Fruit fly (Drosophila melanogaster): Measurements from ENCODE around the gene CG17328.

Gene CG17328

DNA sequence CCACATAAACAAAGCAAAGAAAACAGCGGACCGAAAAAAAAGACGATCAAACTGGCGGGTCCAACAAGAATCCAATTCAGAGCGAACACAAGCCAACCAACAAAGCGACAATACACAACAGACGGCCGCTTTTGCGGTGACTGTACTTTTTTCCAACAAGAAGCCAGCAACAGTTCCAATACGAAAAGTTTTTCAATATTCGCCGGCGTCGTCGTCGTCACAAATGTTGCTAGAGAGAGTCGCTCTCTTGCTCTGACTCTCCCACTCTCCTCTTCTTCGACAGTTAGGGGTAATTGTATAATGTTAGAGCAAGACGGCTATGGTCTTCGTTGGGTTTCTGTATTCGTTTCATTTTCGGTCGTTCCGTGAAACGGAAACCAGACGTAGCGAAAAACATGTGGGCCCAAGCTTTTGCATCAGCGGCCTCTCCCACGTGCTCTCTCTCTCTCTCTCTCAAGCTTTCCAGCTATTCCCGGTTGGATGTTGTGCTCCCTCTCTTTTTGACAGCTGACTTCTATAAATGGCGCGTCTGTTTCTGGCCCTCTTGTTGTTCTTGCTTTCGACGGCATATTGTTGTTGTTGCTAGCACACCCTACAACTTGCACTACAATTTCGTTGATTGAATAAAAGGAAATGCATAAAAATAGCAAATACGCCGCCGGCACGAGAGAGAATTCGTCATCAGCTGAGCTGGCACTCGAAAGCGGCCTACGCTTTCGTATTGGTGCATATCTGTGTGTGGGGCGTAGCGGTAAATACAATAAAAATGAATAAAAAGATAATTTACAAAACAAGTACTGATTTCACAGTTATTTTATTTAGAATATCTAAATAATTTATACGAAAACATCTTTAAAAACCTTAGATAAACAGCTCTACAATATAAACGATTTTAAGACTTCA is 30.3 kb upstream of the CG17328 start (continued):
- TF ChIP-seq zfh1 (GFP tag; IDR thresholded peaks at IDR 0.05) (no peak), ERR (GFP tag; optimal IDR thresholded peaks at IDR 0.05) (peak; percentile 43), psq (GFP tag; optimal IDR thresholded peaks at IDR 0.05) (peak; percentile 16), Side (GFP tag; optimal IDR thresholded peaks at IDR 0.05) (peak; percentile 80), ind (GFP tag; optimal IDR thresholded peaks at IDR 0.05) (no peak), CG2129 (GFP tag; IDR thresholded peaks at IDR 0.05; ENCODE audit: partially characterized antibody) (no peak), Stat92E (GFP tag; optimal IDR thresholded peaks at IDR 0.05) (no peak), Dref (GFP tag; IDR thresholded peaks at IDR 0.05) (no peak), kay (GFP tag; optimal IDR thresholded peaks at IDR 0.05) (no peak), Taf1 (GFP tag; IDR thresholded peaks at IDR 0.05) (no peak), Fer1 (GFP tag; optimal IDR thresholded peaks at IDR 0.05) (peak; percentile 97), Blimp-1 (GFP tag; optimal IDR thresholded peaks at IDR 0.05) (peak; percentile 5), ato (GFP tag; IDR thresholded peaks at IDR 0.05; ENCODE audit: partially characterized antibody) (no peak), D19B (GFP tag; optimal IDR thresholded peaks at IDR 0.05) (peak; percentile 15), CG8089 (GFP tag; optimal IDR thresholded peaks at IDR 0.05) (peak; percentile 29), Deaf1 (tag; optimal IDR thresholded peaks at IDR 0.05) (peak; percentile 73), CG10979 (tag; optimal IDR thresholded peaks at IDR 0.05) (peak; percentile 36)

DNA sequence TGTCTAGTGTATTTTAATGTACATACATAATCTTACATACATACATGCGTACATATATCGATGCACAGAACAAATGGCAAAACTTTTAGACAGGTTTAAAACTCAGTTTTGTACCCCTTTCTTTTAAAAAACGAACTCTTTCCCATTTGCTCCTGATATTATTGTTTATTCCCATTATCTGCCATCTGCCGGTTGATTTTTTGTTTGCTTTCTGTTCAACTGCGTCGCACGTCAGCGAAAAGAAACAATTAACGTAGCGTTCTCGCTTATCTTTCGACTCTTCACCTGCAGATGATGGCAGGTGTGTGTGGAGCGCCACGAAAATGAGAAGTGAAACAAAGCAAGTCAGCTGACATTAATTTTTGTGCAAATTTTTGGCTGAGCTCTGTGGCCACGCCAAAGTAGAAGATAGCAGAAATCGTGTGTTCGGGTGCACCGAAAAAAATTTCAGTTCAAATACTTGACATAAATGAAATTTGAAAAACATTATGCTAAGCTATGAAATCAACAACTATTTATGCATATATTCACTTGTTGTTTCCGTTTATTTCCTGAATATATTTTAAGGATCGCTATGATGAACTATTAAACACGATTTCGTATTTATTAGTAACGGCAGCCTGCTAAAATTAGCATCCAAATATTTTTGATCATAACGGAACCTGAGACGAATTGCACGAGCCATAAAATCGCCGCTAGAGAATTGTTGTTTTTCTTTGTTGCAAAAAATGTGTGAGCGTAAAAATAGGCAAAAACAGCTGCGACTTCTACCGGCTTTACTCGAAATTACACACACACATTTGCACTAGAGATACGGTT is 28.9 kb upstream of the CG17328 start:
- peak in 1 of 2 experiments; percentile 3 for TF ChIP-seq Hr51 (GFP tag; optimal IDR thresholded peaks at IDR 0.05)
- TF ChIP-seq CG18262 (tag; optimal IDR thresholded peaks at IDR 0.05), result no peak
- peak in 1 of 2 experiments; percentile 46 for TF ChIP-seq tll (GFP tag; optimal IDR thresholded peaks at IDR 0.05)
- TF ChIP-seq CG2120 (GFP tag; optimal IDR thresholded peaks at IDR 0.05), result peak; percentile 67
- peak; percentile 0 for TF ChIP-seq Blimp-1 (GFP tag; optimal IDR thresholded peaks at IDR 0.05)
- TF ChIP-seq pan (optimal IDR thresholded peaks at IDR 0.05), result no peak
- TF ChIP-seq pan (GFP tag; optimal IDR thresholded peaks at IDR 0.05 in 1 of 2, IDR thresholded peaks at IDR 0.05 in 1 of 2), result no peak
- no peak for TF ChIP-seq sc (optimal IDR thresholded peaks at IDR 0.05)
- TF ChIP-seq sc (GFP tag; optimal IDR thresholded peaks at IDR 0.05), result no peak
- TF ChIP-seq dpn (GFP tag; optimal IDR thresholded peaks at IDR 0.05), result peak in 1 of 2 experiments; percentile 13
- TF ChIP-seq trem (tag; optimal IDR thresholded peaks at IDR 0.05), result no peak
- no peak for TF ChIP-seq hbn (GFP tag; IDR thresholded peaks at IDR 0.05; ENCODE audit: partially characterized antibody)
- TF ChIP-seq CG14667 (GFP tag; IDR thresholded peaks at IDR 0.05), result no peak
- peak; percentile 43 for TF ChIP-seq ind (GFP tag; optimal IDR thresholded peaks at IDR 0.05)
- TF ChIP-seq CG3995 (GFP tag; optimal IDR thresholded peaks at IDR 0.05), result peak; percentile 0
- no peak for TF ChIP-seq CG13424 (tag; optimal IDR thresholded peaks at IDR 0.05)
- TF ChIP-seq dimm (GFP tag; IDR thresholded peaks at IDR 0.05), result no peak
- peak; percentile 66 for TF ChIP-seq gem (tag; optimal IDR thresholded peaks at IDR 0.05)
- no peak for TF ChIP-seq crol (GFP tag; IDR thresholded peaks at IDR 0.05)
- TF ChIP-seq CG17359 (tag; optimal IDR thresholded peaks at IDR 0.05), result peak; percentile 13
- TF ChIP-seq Dip3 (GFP tag; optimal IDR thresholded peaks at IDR 0.05), result peak; percentile 37
- TF ChIP-seq Ets65A (GFP tag), result peak; percentile 59
- no peak for TF ChIP-seq sens (GFP tag)
- TF ChIP-seq CG12391 (tag; optimal IDR thresholded peaks at IDR 0.05), result peak; percentile 35
- TF ChIP-seq unpg (GFP tag; optimal IDR thresholded peaks at IDR 0.05), result peak; percentile 15
- no peak for TF ChIP-seq CG14441 (GFP tag; IDR thresholded peaks at IDR 0.05)
- TF ChIP-seq CG12219 (GFP tag; optimal IDR thresholded peaks at IDR 0.05), result no peak
- TF ChIP-seq Meics (GFP tag; optimal IDR thresholded peaks at IDR 0.05), result peak; percentile 53
- TF ChIP-seq CG7987 (GFP tag; optimal IDR thresholded peaks at IDR 0.05), result no peak
- peak; percentile 6 for TF ChIP-seq Deaf1 (tag; optimal IDR thresholded peaks at IDR 0.05)
- no peak for TF ChIP-seq CG30020 (tag; optimal IDR thresholded peaks at IDR 0.05)
- peak; percentile 27 for TF ChIP-seq fd96Cb (tag; optimal IDR thresholded peaks at IDR 0.05)

Measured in whole organism, embryonic.